Worm (Caenorhabditis elegans) whole organism, L4 larva: ENCODE measurements around the gene fbxl-5.

Experiments used
- D1046.2 ChIP-seq: fragments of 200-800 bp; sonication (Bioruptor generic); IDR thresholded peaks from 2 replicates; pipeline ENCODE4 v1.3.6; 2022; ENCODE audit warnings: missing genetic modification characterization, missing compliant biosample characterization
- F37D6.2 ChIP-seq: sonication (generic microtip); optimal IDR thresholded peaks from 2 replicates; lab custom pipeline; 2016; ENCODE audit warnings: mild to moderate bottlenecking, missing genetic modification characterization, missing compliant biosample characterization
- F44E2.7 ChIP-seq: fragments of 200-800 bp; sonication (Bioruptor generic); IDR thresholded peaks from 2 replicates; pipeline ENCODE4 v2.1.2; 2022; ENCODE audit warnings: missing genetic modification characterization, missing compliant biosample characterization
- R02D3.7 ChIP-seq: fragments of 150-350 bp; sonication (generic microtip); optimal IDR thresholded peaks from 3 replicates; lab custom pipeline; 2014; ENCODE audit warnings: missing biosample characterization, missing genetic modification characterization
- T20F7.1 ChIP-seq: fragments of 200-800 bp; sonication (Bioruptor generic); optimal IDR thresholded peaks from 2 replicates; lab custom pipeline; 2018; ENCODE audit warnings: mild to moderate bottlenecking, missing genetic modification characterization, missing compliant biosample characterization
- T26A8.4 ChIP-seq: fragments of 200-800 bp; sonication (Bioruptor generic); IDR thresholded peaks from 2 replicates; pipeline ENCODE4 v1.3.6; 2022; ENCODE audit warnings: missing genetic modification characterization, missing compliant biosample characterization
- Y105C5A.15 ChIP-seq: fragments of 200-800 bp; sonication (Bioruptor generic); IDR thresholded peaks from 2 replicates; pipeline ENCODE4 v1.3.6; 2022; ENCODE audit warnings: missing genetic modification characterization, missing compliant biosample characterization
- Y48G9A.11 ChIP-seq: fragments of 200-800 bp; sonication (Bioruptor generic); IDR thresholded peaks from 2 replicates; pipeline ENCODE4 v1.3.6; 2022; ENCODE audit warnings: missing genetic modification reagents, missing genetic modification characterization, missing compliant biosample characterization
- ZK337.2 ChIP-seq: fragments of 200-800 bp; sonication (Bioruptor generic); IDR thresholded peaks from 2 replicates; pipeline ENCODE4 v1.3.6; 2022; ENCODE audit warnings: missing genetic modification reagents, missing genetic modification characterization, missing compliant biosample characterization
- ZK546.5 ChIP-seq, 2 experiments: sonication (generic microtip); optimal IDR thresholded peaks; 2 replicates each; lab custom pipeline; 2017; ENCODE audit warnings: missing biosample characterization in 2 of 2, missing genetic modification characterization in 2 of 2
- aha-1 ChIP-seq: fragments of 150-350 bp; peaks from one replicate; lab custom pipeline; 2014; ENCODE audit warnings: missing biosample characterization, missing genetic modification characterization
- aly-2 ChIP-seq: sonication (generic microtip); optimal IDR thresholded peaks from 2 replicates; lab custom pipeline; 2018; ENCODE audit warnings: missing biosample characterization, missing genetic modification characterization
- ceh-20 ChIP-seq: fragments of 200-800 bp; sonication (Bioruptor generic); IDR thresholded peaks from 2 replicates; pipeline ENCODE4 v1.3.6; 2022; ENCODE audit warnings: missing genetic modification reagents, missing genetic modification characterization, missing compliant biosample characterization
- ceh-28 ChIP-seq: fragments of 150-350 bp; optimal IDR thresholded peaks from 2 replicates; lab custom pipeline; 2014; ENCODE audit warnings: missing biosample characterization, missing genetic modification reagents, missing genetic modification characterization
- ceh-32 ChIP-seq: sonication (generic microtip); optimal IDR thresholded peaks from 2 replicates; lab custom pipeline; 2016; ENCODE audit warnings: mild to moderate bottlenecking, missing genetic modification characterization, missing compliant biosample characterization; ENCODE audit not compliant: poor library complexity
- ceh-44 ChIP-seq: fragments of 200-800 bp; sonication (Bioruptor generic); IDR thresholded peaks from 2 replicates; pipeline ENCODE4 v1.3.6; 2022; ENCODE audit warnings: missing genetic modification reagents, missing genetic modification characterization, missing compliant biosample characterization
- ces-1 ChIP-seq: fragments of 150-350 bp; sonication (generic microtip); optimal IDR thresholded peaks from 4 replicates; lab custom pipeline; 2014; ENCODE audit warnings: missing biosample characterization, missing genetic modification reagents, missing genetic modification characterization
- daf-12 ChIP-seq: fragments of 150-350 bp; optimal IDR thresholded peaks from 2 replicates; lab custom pipeline; 2014; ENCODE audit warnings: missing biosample characterization, missing genetic modification reagents, missing genetic modification characterization
- dpl-1 ChIP-seq: fragments of 150-350 bp; optimal IDR thresholded peaks from 2 replicates; lab custom pipeline; 2014; ENCODE audit warnings: missing biosample characterization, missing genetic modification reagents, missing genetic modification characterization
- duxl-1 ChIP-seq: sonication (generic microtip); optimal IDR thresholded peaks from 2 replicates; lab custom pipeline; 2016; ENCODE audit warnings: mild to moderate bottlenecking, missing genetic modification characterization, moderate library complexity, missing compliant biosample characterization; ENCODE audit not compliant: poor library complexity
- fkh-10 ChIP-seq: fragments of 150-350 bp; optimal IDR thresholded peaks from 2 replicates; lab custom pipeline; 2014; ENCODE audit warnings: missing biosample characterization, missing genetic modification reagents, missing genetic modification characterization
- fos-1 ChIP-seq: fragments of 150-350 bp; optimal IDR thresholded peaks from 2 replicates; lab custom pipeline; 2014; ENCODE audit warnings: missing biosample characterization, missing genetic modification characterization
- gei-8 ChIP-seq: fragments of 200-800 bp; sonication (Bioruptor generic); optimal IDR thresholded peaks from 2 replicates; lab custom pipeline; 2018; ENCODE audit warnings: mild to moderate bottlenecking, missing genetic modification characterization, missing compliant biosample characterization
- hif-1 ChIP-seq, 2 experiments: sonication (generic microtip); optimal IDR thresholded peaks; 2 replicates each; lab custom pipeline; 2016 to 2017; ENCODE audit warnings: missing compliant biosample characterization in 2 of 2, missing genetic modification characterization in 2 of 2, missing genetic modification reagents in 2 of 2, missing genotype in 2 of 2, mild to moderate bottlenecking in 1 of 2
- hlh-30 ChIP-seq: sonication (generic microtip); optimal IDR thresholded peaks from 2 replicates; lab custom pipeline; 2017; ENCODE audit warnings: antibody characterized with exemption, mild to moderate bottlenecking, missing genetic modification characterization, missing compliant biosample characterization; ENCODE audit not compliant: insufficient read depth
- jun-1 ChIP-seq: fragments of 150-350 bp; optimal IDR thresholded peaks from 2 replicates; lab custom pipeline; 2014; ENCODE audit warnings: missing biosample characterization, missing genetic modification reagents, missing genetic modification characterization
- lim-7 ChIP-seq: fragments of 200-800 bp; sonication (Bioruptor generic); IDR thresholded peaks from 2 replicates; pipeline ENCODE4 v1.3.6; 2022; ENCODE audit warnings: missing genetic modification characterization, missing compliant biosample characterization
- lin-1 ChIP-seq: fragments of 200-800 bp; sonication (Bioruptor generic); IDR thresholded peaks from 2 replicates; pipeline ENCODE4 v1.3.6; 2022; ENCODE audit warnings: missing genetic modification reagents, missing genetic modification characterization, missing compliant biosample characterization
- lin-13 ChIP-seq: fragments of 150-350 bp; optimal IDR thresholded peaks from 2 replicates; lab custom pipeline; 2014; ENCODE audit warnings: missing biosample characterization, missing genetic modification reagents, missing genetic modification characterization
- lin-29 ChIP-seq: fragments of 200-800 bp; sonication (Bioruptor generic); IDR thresholded peaks from 2 replicates; pipeline ENCODE4 v1.3.6; 2022; ENCODE audit warnings: missing genetic modification reagents, missing genetic modification characterization, missing compliant biosample characterization
- lin-38 ChIP-seq: fragments of 200-800 bp; sonication (Bioruptor generic); IDR thresholded peaks from 2 replicates; pipeline ENCODE4 v1.3.6; 2022; ENCODE audit warnings: missing genetic modification reagents, missing genetic modification characterization, missing compliant biosample characterization
- madf-9 ChIP-seq: fragments of 200-800 bp; sonication (Bioruptor generic); conservative IDR thresholded peaks from 2 replicates; pipeline ENCODE4 v1.3.6; 2022; ENCODE audit warnings: missing genetic modification reagents, missing genetic modification characterization, missing compliant biosample characterization
- mdl-1 ChIP-seq, 2 experiments: fragments of 150-350 bp in 1 of 2; sonication (generic microtip) in 1 of 2; optimal IDR thresholded peaks; 2 replicates each; lab custom pipeline; 2014 to 2017; ENCODE audit warnings: missing biosample characterization in 2 of 2, missing genetic modification characterization in 2 of 2
- mdt-29 ChIP-seq: fragments of 200-800 bp; sonication (Bioruptor generic); IDR thresholded peaks from 2 replicates; pipeline ENCODE4 v1.3.6; 2022; ENCODE audit warnings: missing genetic modification reagents, missing genetic modification characterization, missing compliant biosample characterization
- mxl-2 ChIP-seq: fragments of 200-800 bp; sonication (Bioruptor generic); conservative IDR thresholded peaks from 2 replicates; pipeline ENCODE4 v1.3.6; 2022; ENCODE audit warnings: missing genetic modification reagents, missing genetic modification characterization, missing compliant biosample characterization
- nhr-102 ChIP-seq: sonication (generic microtip); optimal IDR thresholded peaks from 2 replicates; lab custom pipeline; 2016; ENCODE audit warnings: mild to moderate bottlenecking, missing genetic modification characterization, moderate library complexity, missing compliant biosample characterization
- nhr-237 ChIP-seq: sonication (generic microtip); optimal IDR thresholded peaks from 2 replicates; lab custom pipeline; 2017; ENCODE audit warnings: missing biosample characterization, missing genetic modification characterization
- nhr-25 ChIP-seq: sonication (generic microtip); optimal IDR thresholded peaks from 2 replicates; lab custom pipeline; 2017; ENCODE audit warnings: missing genetic modification characterization, mild to moderate bottlenecking, missing compliant biosample characterization, antibody characterized with exemption, moderate library complexity, borderline replicate concordance; ENCODE audit not compliant: insufficient read depth
- nhr-42 ChIP-seq: fragments of 200-800 bp; sonication (Bioruptor generic); IDR thresholded peaks from 2 replicates; pipeline ENCODE4 v1.3.6; 2022; ENCODE audit warnings: missing genetic modification characterization, missing compliant biosample characterization
- nhr-6 ChIP-seq: fragments of 150-350 bp; optimal IDR thresholded peaks from 2 replicates; lab custom pipeline; 2014; ENCODE audit warnings: missing biosample characterization, missing genetic modification characterization
- pha-4 ChIP-seq, 2 experiments: fragments of 150-350 bp in 1 of 2; fragments of 200-800 bp in 1 of 2; sonication (Bioruptor generic) in 1 of 2; IDR thresholded peaks in 1 of 2; optimal IDR thresholded peaks in 1 of 2; 2 replicates each; pipeline versions ENCODE4 v1.3.6 to Lab custom; 2014 to 2022; ENCODE audit warnings: missing genetic modification characterization in 2 of 2, missing genetic modification reagents in 2 of 2, missing biosample characterization in 1 of 2, missing compliant biosample characterization in 1 of 2
- sdz-12 ChIP-seq: fragments of 200-800 bp; sonication (Bioruptor generic); optimal IDR thresholded peaks from 2 replicates; lab custom pipeline; 2018; ENCODE audit warnings: mild to moderate bottlenecking, missing genetic modification characterization, missing compliant biosample characterization
- set-16 ChIP-seq: fragments of 200-800 bp; sonication (Bioruptor generic); IDR thresholded peaks from 2 replicates; pipeline ENCODE4 v1.3.6; 2022; ENCODE audit warnings: missing genetic modification reagents, missing genetic modification characterization, missing compliant biosample characterization
- snpc-1.2 ChIP-seq: fragments of 200-800 bp; sonication (Bioruptor generic); IDR thresholded peaks from 2 replicates; pipeline ENCODE4 v1.3.6; 2022; ENCODE audit warnings: missing genetic modification reagents, missing genetic modification characterization, missing compliant biosample characterization
- spr-1 ChIP-seq: sonication (generic microtip); optimal IDR thresholded peaks from 2 replicates; lab custom pipeline; 2016; ENCODE audit warnings: mild to moderate bottlenecking, missing genetic modification characterization, missing compliant biosample characterization
- unc-62 ChIP-seq, 3 experiments: fragments of 150-350 bp in 1 of 3; sonication (generic microtip); optimal IDR thresholded peaks in 2 of 3; peaks in 1 of 3; 1 replicate in 1 of 3; 2 replicates in 2 of 3; lab custom pipeline; 2014 to 2017; ENCODE audit warnings: missing biosample characterization in 3 of 3, missing genetic modification characterization in 3 of 3, missing genetic modification reagents in 3 of 3, missing genotype in 1 of 3
- zag-1 ChIP-seq: fragments of 150-350 bp; optimal IDR thresholded peaks from 2 replicates; lab custom pipeline; 2014; ENCODE audit warnings: missing biosample characterization, missing genetic modification characterization
- zfp-2 ChIP-seq: sonication (generic microtip); optimal IDR thresholded peaks from 2 replicates; lab custom pipeline; 2016; ENCODE audit warnings: mild to moderate bottlenecking, missing genetic modification characterization, missing compliant biosample characterization
- zip-2 ChIP-seq: fragments of 150-350 bp; optimal IDR thresholded peaks from 2 replicates; lab custom pipeline; 2014; ENCODE audit warnings: missing biosample characterization, missing genetic modification characterization

Gene fbxl-5

DNA sequence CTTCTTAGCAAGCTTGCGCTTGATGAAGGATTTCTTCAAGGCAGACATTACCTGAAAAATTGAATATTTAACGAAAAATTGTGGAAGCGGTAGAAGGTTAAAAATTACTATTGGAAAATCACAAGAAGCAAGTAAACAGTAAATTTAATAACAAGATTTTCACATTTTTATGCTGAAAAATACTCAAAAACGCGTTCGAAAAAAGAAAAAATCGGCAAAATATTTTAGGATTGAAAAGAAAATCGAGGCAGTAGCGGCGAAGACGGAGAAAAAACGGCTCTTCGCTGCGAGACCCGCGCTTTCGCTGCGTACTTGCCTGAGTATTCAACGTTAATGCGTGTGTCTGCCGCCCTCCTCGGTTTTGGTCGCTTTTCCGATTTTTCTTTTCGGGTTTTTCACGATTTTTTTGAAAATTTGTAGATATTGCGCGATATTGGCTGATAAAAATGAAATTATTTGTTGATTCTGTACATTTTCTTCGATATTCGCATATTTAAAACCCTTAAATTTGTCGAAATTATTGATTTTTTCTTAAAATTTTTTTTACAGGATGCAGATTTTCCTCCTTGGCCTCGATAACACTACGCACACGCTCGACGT, 33.4 kb downstream of the fbxl-5 start, which contains the start of the genes rpl-39 and rps-30 (continued):
- TF ChIP-seq ZK337.2 (GFP tag; lab: Robert Waterston, UW) (no peak), fkh-10 (peak; percentile 61), set-16 (GFP tag; lab: Robert Waterston, UW) (peak; percentile 35; the same call in 1 of the 2 replicates), T20F7.1 (GFP tag; lab: Kevin White, UChicago) (peak; percentile 82), R02D3.7 (tag; lab: Kevin White, UChicago) (peak; percentile 44), ceh-44 (GFP tag; lab: Robert Waterston, UW) (no peak), ceh-20 (GFP tag; lab: Robert Waterston, UW) (peak; percentile 80), F37D6.2 (tag; lab: Kevin White, UChicago) (peak; percentile 16), nhr-42 (GFP tag; lab: Robert Waterston, UW) (peak; percentile 74; the same call in 1 of the 2 replicates), ZK546.5 (tag; optimal IDR thresholded peaks at IDR 0.05; lab: Kevin White, UChicago) (no peak), snpc-1.2 (GFP tag; lab: Robert Waterston, UW) (no peak), hif-1 (tag; optimal IDR thresholded peaks at IDR 0.05; lab: Kevin White, UChicago) (peak in 1 of 2 experiments; percentile 83), pha-4 (GFP tag; IDR thresholded peaks at IDR 0.05; lab: Robert Waterston, UW) (0 out of 2 replicates have a peak, but pooled peaks have one; percentile 38), pha-4 (tag; optimal IDR thresholded peaks at IDR 0.05; lab: Kevin White, UChicago) (peak; percentile 1), duxl-1 (tag; lab: Kevin White, UChicago) (peak; percentile 23), spr-1 (tag; lab: Kevin White, UChicago) (peak; percentile 69), sdz-12 (no peak), mdl-1 (tag; optimal IDR thresholded peaks at IDR 0.05; lab: Kevin White, UChicago) (peak in 1 of 2 experiments; percentile 58), unc-62 (GFP tag; optimal IDR thresholded peaks at IDR 0.05 in 1 of 2; lab: Kevin White, UChicago) (no peak), unc-62 (tag; optimal IDR thresholded peaks at IDR 0.05; lab: Kevin White, UChicago) (no peak), dpl-1 (peak; percentile 80), fos-1 (no peak), nhr-102 (tag; lab: Kevin White, UChicago) (peak; percentile 33), lin-1 (GFP tag; lab: Robert Waterston, UW) (no peak), zag-1 (tag; lab: Kevin White, UChicago) (no peak), mdt-29 (GFP tag; lab: Robert Waterston, UW) (no peak), nhr-25 (tag; lab: Kevin White, UChicago) (peak; percentile 72), lim-7 (GFP tag; lab: Robert Waterston, UW) (no peak), ceh-28 (tag; lab: Kevin White, UChicago) (no peak), zfp-2 (tag; lab: Kevin White, UChicago) (no peak), madf-9 (GFP tag; lab: Robert Waterston, UW) (0 out of 2 replicates have a peak, but pooled peaks have one; percentile 26), nhr-6 (tag; lab: Kevin White, UChicago) (peak; percentile 88), mxl-2 (GFP tag; lab: Robert Waterston, UW) (no peak), zip-2 (tag; lab: Kevin White, UChicago) (no peak), Y105C5A.15 (GFP tag; lab: Robert Waterston, UW) (no peak), jun-1 (tag; lab: Kevin White, UChicago) (peak; percentile 4), ceh-32 (tag; lab: Kevin White, UChicago) (no peak), lin-38 (GFP tag; lab: Robert Waterston, UW) (peak; percentile 80), lin-29 (peak; percentile 58), nhr-237 (tag; lab: Kevin White, UChicago) (no peak), ces-1 (GFP tag; lab: Kevin White, UChicago) (no peak), lin-13 (GFP tag; lab: Kevin White, UChicago) (peak; percentile 77), aha-1 (tag; lab: Kevin White, UChicago) (peak; percentile 48), Y48G9A.11 (GFP tag; lab: Robert Waterston, UW) (0 out of 2 replicates have a peak, but pooled peaks have one; percentile 53), aly-2 (tag; lab: Kevin White, UChicago) (no peak), T26A8.4 (GFP tag; lab: Robert Waterston, UW) (no peak), daf-12 (tag; lab: Kevin White, UChicago) (no peak), hlh-30 (peak; percentile 78), gei-8 (GFP tag; lab: Kevin White, UChicago) (no peak), D1046.2 (GFP tag; lab: Robert Waterston, UW) (no peak), F44E2.7 (no peak)
